Fruit fly (Drosophila melanogaster) whole organism, prepupa: ENCODE data around the gene cad.

ENCODE experiments used
- CG10631 ChIP-seq: fragments of 200-800 bp; sonication (Bioruptor generic); optimal IDR thresholded peaks from 2 replicates; lab custom pipeline; 2016; ENCODE audit warnings: missing biosample characterization, missing genetic modification characterization
- CG11294 ChIP-seq: fragments of 200-800 bp; sonication (Bioruptor generic); IDR thresholded peaks from 2 replicates; pipeline ENCODE4 v1.3.6; 2022; ENCODE audit warnings: missing biosample characterization, missing genetic modification characterization
- CG11762 ChIP-seq: fragments of 200-800 bp; sonication (Bioruptor generic); optimal IDR thresholded peaks from 3 replicates; lab custom pipeline; 2016; ENCODE audit warnings: missing biosample characterization, missing genetic modification characterization; ENCODE audit not compliant: insufficient read depth
- CG11902 ChIP-seq: fragments of 200-800 bp; sonication (Bioruptor generic); optimal IDR thresholded peaks from 3 replicates; lab custom pipeline; 2016; ENCODE audit warnings: missing biosample characterization, missing genetic modification characterization
- CG15336 ChIP-seq: fragments of 200-800 bp; sonication (Bioruptor generic); IDR thresholded peaks from 2 replicates; pipeline ENCODE4 v1.3.6; 2022; ENCODE audit warnings: missing biosample characterization, missing genetic modification characterization
- CG1621 ChIP-seq: fragments of 200-800 bp; sonication (Bioruptor generic); optimal IDR thresholded peaks from 3 replicates; lab custom pipeline; 2018; ENCODE audit warnings: missing biosample characterization, mild to moderate bottlenecking, missing genetic modification characterization
- CG16779 ChIP-seq: fragments of 200-800 bp; sonication (Bioruptor generic); optimal IDR thresholded peaks from 3 replicates; lab custom pipeline; 2017; ENCODE audit warnings: missing biosample characterization, mild to moderate bottlenecking, missing genetic modification characterization
- CG3032 ChIP-seq: fragments of 200-800 bp; optimal IDR thresholded peaks from 2 replicates; lab custom pipeline; 2019; ENCODE audit warnings: missing biosample characterization, mild to moderate bottlenecking, missing genetic modification characterization, moderate library complexity
- CG31627 ChIP-seq: fragments of 200-800 bp; sonication (Bioruptor generic); optimal IDR thresholded peaks from 3 replicates; lab custom pipeline; 2016; ENCODE audit warnings: missing biosample characterization, missing genetic modification characterization
- CG32006 ChIP-seq: fragments of 200-800 bp; sonication (Bioruptor generic); optimal IDR thresholded peaks from 3 replicates; lab custom pipeline; 2017; ENCODE audit warnings: missing biosample characterization, mild to moderate bottlenecking, missing genetic modification characterization
- CG34406 ChIP-seq: fragments of 200-800 bp; sonication (Bioruptor generic); optimal IDR thresholded peaks from 3 replicates; lab custom pipeline; 2016; ENCODE audit warnings: missing biosample characterization, missing genetic modification characterization
- CG3919 ChIP-seq: fragments of 200-800 bp; sonication (Bioruptor generic); optimal IDR thresholded peaks from 3 replicates; lab custom pipeline; 2016; ENCODE audit warnings: missing biosample characterization, missing genetic modification characterization
- CG6163 ChIP-seq: fragments of 200-800 bp; sonication (Bioruptor generic); IDR thresholded peaks from 3 replicates; pipeline ENCODE4 v1.3.6; 2022; ENCODE audit warnings: missing biosample characterization, missing genetic modification characterization
- CG6276 ChIP-seq: fragments of 200-800 bp; sonication (Bioruptor generic); optimal IDR thresholded peaks from 2 replicates; lab custom pipeline; 2017; ENCODE audit warnings: missing biosample characterization, mild to moderate bottlenecking, missing genetic modification characterization
- CG6792 ChIP-seq: fragments of 200-800 bp; sonication (Bioruptor generic); optimal IDR thresholded peaks from 3 replicates; lab custom pipeline; 2016; ENCODE audit warnings: missing biosample characterization, missing genetic modification characterization
- CG6808 ChIP-seq: fragments of 200-800 bp; sonication (Bioruptor generic); optimal IDR thresholded peaks from 3 replicates; lab custom pipeline; 2017; ENCODE audit warnings: missing biosample characterization, missing genetic modification characterization, mild to moderate bottlenecking, moderate library complexity, missing genetic modification reagents
- CG6854 ChIP-seq: fragments of 200-800 bp; sonication (Bioruptor generic); optimal IDR thresholded peaks from 2 replicates; lab custom pipeline; 2017; ENCODE audit warnings: missing biosample characterization, mild to moderate bottlenecking, missing genetic modification characterization
- CG8119 ChIP-seq: fragments of 200-800 bp; sonication (Bioruptor generic); IDR thresholded peaks from 3 replicates; pipeline ENCODE4 v1.3.6; 2022; ENCODE audit warnings: missing biosample characterization, missing genetic modification characterization
- CG8319 ChIP-seq: fragments of 200-800 bp; sonication (Bioruptor generic); optimal IDR thresholded peaks from 3 replicates; lab custom pipeline; 2016; ENCODE audit warnings: missing biosample characterization, missing genetic modification characterization
- CG9139 ChIP-seq: fragments of 200-800 bp; sonication (Bioruptor generic); optimal IDR thresholded peaks from 3 replicates; lab custom pipeline; 2017; ENCODE audit warnings: missing biosample characterization, mild to moderate bottlenecking, missing genetic modification characterization
- Eip75B ChIP-seq: fragments of 200-800 bp; sonication (Bioruptor generic); optimal IDR thresholded peaks from 3 replicates; lab custom pipeline; 2016; ENCODE audit warnings: missing biosample characterization, missing genetic modification characterization
- Eip78C ChIP-seq: fragments of 200-800 bp; sonication (Bioruptor generic); peaks from one replicate; lab custom pipeline; 2016; ENCODE audit warnings: missing biosample characterization, missing genetic modification characterization
- Ets21C ChIP-seq: fragments of 200-800 bp; sonication (Bioruptor generic); optimal IDR thresholded peaks from 3 replicates; lab custom pipeline; 2016; ENCODE audit warnings: missing biosample characterization, missing genetic modification characterization
- Ets96B ChIP-seq: fragments of 200-800 bp; optimal IDR thresholded peaks from 2 replicates; lab custom pipeline; 2019; ENCODE audit warnings: missing biosample characterization, mild to moderate bottlenecking, missing genetic modification characterization, moderate library complexity
- Gug ChIP-seq: fragments of 200-800 bp; sonication (Bioruptor generic); IDR thresholded peaks from 2 replicates; pipeline ENCODE4 v1.3.6; 2022; ENCODE audit warnings: missing biosample characterization, missing genetic modification characterization
- Hr38 ChIP-seq: sonication (Bioruptor generic); optimal IDR thresholded peaks from 2 replicates; lab custom pipeline; 2016; ENCODE audit warnings: missing biosample characterization, missing genetic modification characterization
- Hr39 ChIP-seq: fragments of 200-800 bp; sonication (Bioruptor generic); optimal IDR thresholded peaks from 2 replicates; lab custom pipeline; 2016; ENCODE audit warnings: missing biosample characterization, missing genetic modification characterization
- Hr4 ChIP-seq: fragments of 200-800 bp; sonication (Bioruptor generic); optimal IDR thresholded peaks from 3 replicates; lab custom pipeline; 2016; ENCODE audit warnings: missing biosample characterization, missing genetic modification characterization
- Lpt ChIP-seq: fragments of 200-800 bp; sonication (Bioruptor generic); optimal IDR thresholded peaks from 3 replicates; lab custom pipeline; 2016; ENCODE audit warnings: missing biosample characterization, missing genetic modification characterization
- Met ChIP-seq: fragments of 200-800 bp; sonication (Bioruptor generic); optimal IDR thresholded peaks from 3 replicates; lab custom pipeline; 2016; ENCODE audit warnings: missing biosample characterization, missing genetic modification characterization
- OdsH ChIP-seq: fragments of 200-800 bp; sonication (Bioruptor generic); optimal IDR thresholded peaks from 3 replicates; lab custom pipeline; 2016; ENCODE audit warnings: missing biosample characterization, missing genetic modification characterization
- Smox ChIP-seq: fragments of 200-800 bp; sonication (Bioruptor generic); optimal IDR thresholded peaks from 3 replicates; lab custom pipeline; 2016; ENCODE audit warnings: missing biosample characterization, missing genetic modification characterization
- Sox102F ChIP-seq: fragments of 200-800 bp; sonication (Bioruptor generic); optimal IDR thresholded peaks from 2 replicates; lab custom pipeline; 2016; ENCODE audit warnings: missing biosample characterization, mild to moderate bottlenecking, missing genetic modification characterization
- Sox14 ChIP-seq: fragments of 200-800 bp; sonication (Bioruptor generic); optimal IDR thresholded peaks from 3 replicates; lab custom pipeline; 2016; ENCODE audit warnings: missing biosample characterization, missing genetic modification characterization
- achi ChIP-seq: fragments of 200-800 bp; sonication (Bioruptor generic); optimal IDR thresholded peaks from 3 replicates; lab custom pipeline; 2016; ENCODE audit warnings: missing biosample characterization, missing genetic modification characterization
- acj6 ChIP-seq: fragments of 200-800 bp; sonication (Bioruptor generic); optimal IDR thresholded peaks from 3 replicates; lab custom pipeline; 2016; ENCODE audit warnings: missing biosample characterization, missing genetic modification characterization
- cyc ChIP-seq: fragments of 200-800 bp; sonication (Bioruptor generic); optimal IDR thresholded peaks from 3 replicates; lab custom pipeline; 2016; ENCODE audit warnings: missing biosample characterization, missing genetic modification characterization
- dac ChIP-seq: fragments of 200-800 bp; sonication (Bioruptor generic); optimal IDR thresholded peaks from 2 replicates; lab custom pipeline; 2017; ENCODE audit warnings: missing biosample characterization, mild to moderate bottlenecking, missing genetic modification characterization
- dsx ChIP-seq: fragments of 200-800 bp; optimal IDR thresholded peaks from 3 replicates; lab custom pipeline; 2019; ENCODE audit warnings: missing biosample characterization, mild to moderate bottlenecking, missing genetic modification characterization, moderate library complexity; ENCODE audit not compliant: poor library complexity, severe bottlenecking
- eg ChIP-seq: fragments of 200-800 bp; sonication (Bioruptor generic); IDR thresholded peaks from 3 replicates; pipeline ENCODE4 v1.3.6; 2022; ENCODE audit warnings: missing biosample characterization, missing genetic modification characterization
- esn ChIP-seq: fragments of 200-800 bp; sonication (Bioruptor generic); optimal IDR thresholded peaks from 2 replicates; lab custom pipeline; 2016; ENCODE audit warnings: missing biosample characterization, mild to moderate bottlenecking, missing genetic modification characterization, moderate library complexity
- fd59A ChIP-seq: fragments of 200-800 bp; sonication (Bioruptor generic); optimal IDR thresholded peaks from 2 replicates; lab custom pipeline; 2017; ENCODE audit warnings: missing biosample characterization, mild to moderate bottlenecking, missing genetic modification characterization, missing genetic modification reagents
- fd85E ChIP-seq: fragments of 200-800 bp; sonication (Bioruptor generic); optimal IDR thresholded peaks from 3 replicates; lab custom pipeline; 2016; ENCODE audit warnings: missing biosample characterization, missing genetic modification characterization
- fkh ChIP-seq: fragments of 200-800 bp; sonication (Bioruptor generic); optimal IDR thresholded peaks from 3 replicates; lab custom pipeline; 2017; ENCODE audit warnings: missing biosample characterization, mild to moderate bottlenecking, missing genetic modification characterization, moderate library complexity
- lz ChIP-seq: fragments of 200-800 bp; sonication (Bioruptor generic); optimal IDR thresholded peaks from 3 replicates; lab custom pipeline; 2016; ENCODE audit warnings: missing biosample characterization, missing genetic modification characterization
- net ChIP-seq: fragments of 200-800 bp; sonication (Bioruptor generic); optimal IDR thresholded peaks from 3 replicates; lab custom pipeline; 2016; ENCODE audit warnings: missing biosample characterization, missing genetic modification characterization
- pdm3 ChIP-seq: fragments of 200-800 bp; sonication (Bioruptor generic); optimal IDR thresholded peaks from 3 replicates; lab custom pipeline; 2016; ENCODE audit warnings: missing biosample characterization, missing genetic modification characterization
- salr ChIP-seq, 2 experiments: fragments of 200-800 bp; sonication (Bioruptor generic); optimal IDR thresholded peaks; 3 replicates each; lab custom pipeline; 2016 to 2018; ENCODE audit warnings: missing biosample characterization in 2 of 2, missing genetic modification characterization in 2 of 2, mild to moderate bottlenecking in 1 of 2
- spab ChIP-seq: fragments of 200-800 bp; sonication (Bioruptor generic); optimal IDR thresholded peaks from 2 replicates; lab custom pipeline; 2017; ENCODE audit warnings: missing biosample characterization, mild to moderate bottlenecking, missing genetic modification characterization, missing genetic modification reagents
- ss ChIP-seq, 2 experiments: fragments of 200-800 bp; sonication (Bioruptor generic); optimal IDR thresholded peaks; 2 replicates in 1 of 2; 3 replicates in 1 of 2; lab custom pipeline; 2017 to 2018; ENCODE audit warnings: mild to moderate bottlenecking in 2 of 2, missing biosample characterization in 2 of 2, missing genetic modification characterization in 2 of 2, moderate library complexity in 1 of 2
- svp ChIP-seq: fragments of 200-800 bp; sonication (Bioruptor generic); peaks from one replicate; lab custom pipeline; 2016; ENCODE audit warnings: missing biosample characterization, missing genetic modification characterization
- vri ChIP-seq: fragments of 200-800 bp; sonication (Bioruptor generic); optimal IDR thresholded peaks from 3 replicates; lab custom pipeline; 2016; ENCODE audit warnings: missing biosample characterization, mild to moderate bottlenecking, missing genetic modification characterization

Gene cad

DNA sequence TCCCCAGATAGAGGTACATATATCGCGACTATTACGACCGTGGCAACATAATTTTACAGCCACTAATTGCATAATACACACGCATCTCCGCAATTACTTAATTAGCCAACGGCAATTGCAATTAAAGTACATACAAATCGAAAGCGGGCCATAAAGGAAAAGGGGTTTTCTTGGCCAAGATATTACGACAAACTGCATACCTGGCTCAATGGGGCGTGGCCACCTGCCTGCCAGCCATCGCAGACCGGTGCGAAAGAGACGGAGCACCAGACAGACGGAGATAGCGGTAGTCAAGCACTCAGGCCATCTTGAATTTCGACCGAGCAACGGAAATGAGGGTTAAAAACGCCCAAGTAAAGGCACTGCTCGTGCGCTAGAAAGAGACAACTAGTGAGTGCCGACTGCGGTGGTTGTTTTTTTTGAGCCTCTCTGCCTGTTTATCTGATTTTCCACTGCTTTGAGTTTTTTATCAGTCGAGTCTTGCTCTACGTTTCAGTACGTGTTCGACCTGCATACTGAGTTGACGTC is at the start of gene cad:
Gene cad (plus strand): TSS at position 490 of the 528 bp plus-strand sequence.
- TF ChIP-seq achi (GFP tag; lab: Kevin White, UChicago) (peak; percentile 36), CG6792 (GFP tag; lab: Kevin White, UChicago) (peak; percentile 41), dsx (GFP tag; lab: Kevin White, UChicago) (no peak), CG15336 (no peak), Hr39 (GFP tag; lab: Kevin White, UChicago) (no peak), eg (GFP tag; lab: Robert Waterston, UW) (peak; percentile 57; the same call in 1 of the 3 replicates), net (GFP tag; lab: Kevin White, UChicago) (peak; percentile 25), Sox102F (GFP tag; lab: Kevin White, UChicago) (peak; percentile 28), Eip75B (GFP tag; lab: Kevin White, UChicago) (no peak), Met (GFP tag; lab: Kevin White, UChicago) (peak; percentile 55), esn (GFP tag; lab: Kevin White, UChicago) (peak; percentile 66), CG6163 (GFP tag; lab: Robert Waterston, UW) (peak; percentile 86), ss (GFP tag; optimal IDR thresholded peaks at IDR 0.05; lab: Kevin White, UChicago) (peak in 1 of 2 experiments; percentile 64), dac (GFP tag; lab: Kevin White, UChicago) (no peak), CG9139 (GFP tag; lab: Kevin White, UChicago) (peak; percentile 51), OdsH (GFP tag; lab: Kevin White, UChicago) (peak; percentile 19), CG16779 (tag; lab: Kevin White, UChicago) (peak; percentile 23), Hr4 (GFP tag; lab: Kevin White, UChicago) (no peak), cyc (peak; percentile 37), CG11294 (GFP tag; lab: Robert Waterston, UW) (no peak), lz (peak; percentile 50), fd59A (no peak), CG10631 (GFP tag; lab: Kevin White, UChicago) (no peak), CG31627 (GFP tag; lab: Kevin White, UChicago) (peak; percentile 14), CG3032 (tag; lab: Kevin White, UChicago) (no peak), CG3919 (peak; percentile 72), fkh (GFP tag; lab: Kevin White, UChicago) (peak; percentile 52), svp (GFP tag; lab: Kevin White, UChicago) (no peak), Ets21C (GFP tag; lab: Kevin White, UChicago) (no peak), CG6854 (GFP tag; lab: Kevin White, UChicago) (peak; percentile 46), CG8319 (GFP tag; lab: Kevin White, UChicago) (peak; percentile 39), Ets96B (no peak), Eip78C (GFP tag; lab: Kevin White, UChicago) (no peak), Hr38 (GFP tag; lab: Kevin White, UChicago) (no peak), CG6808 (GFP tag; lab: Kevin White, UChicago) (no peak), CG8119 (GFP tag; lab: Robert Waterston, UW) (peak; percentile 44; the same call in 1 of the 3 replicates), CG6276 (GFP tag; lab: Kevin White, UChicago) (no peak), CG34406 (GFP tag; lab: Kevin White, UChicago) (peak; percentile 66), salr (GFP tag; optimal IDR thresholded peaks at IDR 0.05; lab: Kevin White, UChicago) (peak in 1 of 2 experiments; percentile 16), CG11762 (GFP tag; lab: Kevin White, UChicago) (peak; percentile 51), Sox14 (GFP tag; lab: Kevin White, UChicago) (peak; percentile 14), CG32006 (no peak), pdm3 (GFP tag; lab: Kevin White, UChicago) (peak; percentile 22), Smox (GFP tag; lab: Kevin White, UChicago) (no peak), acj6 (peak; percentile 42), spab (GFP tag; lab: Kevin White, UChicago) (peak; percentile 0), fd85E (GFP tag; lab: Kevin White, UChicago) (no peak), CG11902 (no peak), Gug (GFP tag; lab: Robert Waterston, UW) (no peak; the same call in 1 of the 2 replicates), CG1621 (tag; lab: Kevin White, UChicago) (peak; percentile 18), Lpt (GFP tag; lab: Kevin White, UChicago) (no peak), vri (GFP tag; lab: Kevin White, UChicago) (peak; percentile 75)
